Worm (Caenorhabditis elegans) whole organism, L3 larva: ENCODE data around the gene F41G4.8.

Experiments
- aly-2 ChIP-seq: fragments of 150-350 bp; optimal IDR thresholded peaks from 2 replicates; lab custom pipeline; 2014; ENCODE audit warnings: missing biosample characterization, missing genetic modification characterization
- ceh-28 ChIP-seq: fragments of 150-350 bp; optimal IDR thresholded peaks from 2 replicates; lab custom pipeline; 2014; ENCODE audit warnings: missing biosample characterization, missing genetic modification reagents, missing genetic modification characterization
- daf-12 ChIP-seq: fragments of 150-350 bp; optimal IDR thresholded peaks from 2 replicates; lab custom pipeline; 2014; ENCODE audit warnings: missing biosample characterization, missing genetic modification reagents, missing genetic modification characterization
- elt-3 ChIP-seq, 3 experiments: fragments of 150-350 bp in 1 of 3; sonication (generic microtip) in 2 of 3; optimal IDR thresholded peaks; 2 replicates in 2 of 3; 4 replicates in 1 of 3; lab custom pipeline; 2014 to 2017; ENCODE audit warnings: missing biosample characterization in 3 of 3, missing genetic modification characterization in 3 of 3
- fkh-10 ChIP-seq: sonication (generic microtip); optimal IDR thresholded peaks from 2 replicates; lab custom pipeline; 2017; ENCODE audit warnings: missing biosample characterization, missing genetic modification reagents, missing genetic modification characterization
- lin-15B ChIP-seq: fragments of 150-350 bp; optimal IDR thresholded peaks from 2 replicates; lab custom pipeline; 2014; ENCODE audit warnings: missing biosample characterization, missing genetic modification characterization
- nhr-11 ChIP-seq: fragments of 150-350 bp; optimal IDR thresholded peaks from 2 replicates; lab custom pipeline; 2014; ENCODE audit warnings: missing biosample characterization, missing genetic modification characterization
- nhr-237 ChIP-seq: fragments of 150-350 bp; optimal IDR thresholded peaks from 2 replicates; lab custom pipeline; 2014; ENCODE audit warnings: missing biosample characterization, missing genetic modification characterization
- nhr-25 ChIP-seq: sonication (generic microtip); optimal IDR thresholded peaks from 2 replicates; lab custom pipeline; 2017; ENCODE audit warnings: missing biosample characterization, missing genetic modification characterization
- snpc-4 ChIP-seq: fragments of 150-350 bp; optimal IDR thresholded peaks from 2 replicates; lab custom pipeline; 2014; ENCODE audit warnings: missing biosample characterization, missing genetic modification characterization
- ztf-11 ChIP-seq: fragments of 150-350 bp; optimal IDR thresholded peaks from 2 replicates; lab custom pipeline; 2014; ENCODE audit warnings: missing biosample characterization, missing genetic modification characterization

DNA sequence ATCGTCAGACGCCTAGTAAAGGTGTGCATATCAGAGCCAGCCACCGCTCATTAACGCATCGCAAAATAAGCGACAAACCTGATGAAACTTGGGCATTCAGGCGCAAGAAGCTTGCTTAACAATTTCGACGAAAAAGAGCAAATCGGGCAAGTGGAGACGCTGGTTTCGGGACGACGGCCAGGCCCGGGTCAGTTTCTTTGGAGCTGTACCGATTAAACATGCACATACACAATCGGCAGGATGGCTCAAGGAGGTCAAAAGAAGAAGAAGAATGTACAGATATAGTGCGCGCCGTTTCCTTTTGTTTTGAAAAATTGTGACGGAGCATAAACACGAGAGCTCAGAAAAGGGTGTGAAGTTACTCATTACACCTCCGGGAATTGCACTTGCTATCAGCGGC, 18.3 kb downstream of the F41G4.8 start:
- TF ChIP-seq aly-2 (tag; lab: Kevin White, UChicago) (no peak), snpc-4 (tag; lab: Kevin White, UChicago) (no peak), fkh-10 (GFP tag; lab: Kevin White, UChicago) (no peak), ceh-28 (tag; lab: Kevin White, UChicago) (no peak), ztf-11 (no peak), nhr-237 (tag; lab: Kevin White, UChicago) (no peak), lin-15B (tag; lab: Kevin White, UChicago) (no peak), nhr-11 (no peak), nhr-25 (tag; lab: Kevin White, UChicago) (no peak), elt-3 (tag; optimal IDR thresholded peaks at IDR 0.05; lab: Kevin White, UChicago) (no peak), daf-12 (no peak)
